Worm (Caenorhabditis elegans) whole organism, midembryonic: ENCODE data around the gene ifo-1.

Experiments used
- cog-1 ChIP-seq: sonication (generic microtip); optimal IDR thresholded peaks from 2 replicates; lab custom pipeline; 2016; ENCODE audit warnings: missing genetic modification characterization, missing compliant biosample characterization
- flt-1 ChIP-seq: fragments of 200-800 bp; sonication (Bioruptor generic); IDR thresholded peaks from 2 replicates; pipeline ENCODE4 v1.3.6; 2022; ENCODE audit warnings: missing genetic modification characterization, missing compliant biosample characterization
- klf-2 ChIP-seq: fragments of 200-800 bp; sonication (Bioruptor generic); conservative IDR thresholded peaks from 2 replicates; pipeline ENCODE4 v1.3.6; 2022; ENCODE audit warnings: missing genetic modification reagents, missing genetic modification characterization, missing compliant biosample characterization
- med-1 ChIP-seq: sonication (generic microtip); optimal IDR thresholded peaks from 2 replicates; lab custom pipeline; 2017; ENCODE audit warnings: missing genetic modification characterization, mild to moderate bottlenecking, missing compliant biosample characterization, antibody characterized with exemption, missing genetic modification reagents; ENCODE audit not compliant: insufficient read depth
- ztf-23 ChIP-seq: fragments of 200-800 bp; sonication (Bioruptor generic); IDR thresholded peaks from 2 replicates; pipeline ENCODE4 v1.3.6; 2022; ENCODE audit warnings: missing genetic modification reagents, missing genetic modification characterization, missing compliant biosample characterization

DNA sequence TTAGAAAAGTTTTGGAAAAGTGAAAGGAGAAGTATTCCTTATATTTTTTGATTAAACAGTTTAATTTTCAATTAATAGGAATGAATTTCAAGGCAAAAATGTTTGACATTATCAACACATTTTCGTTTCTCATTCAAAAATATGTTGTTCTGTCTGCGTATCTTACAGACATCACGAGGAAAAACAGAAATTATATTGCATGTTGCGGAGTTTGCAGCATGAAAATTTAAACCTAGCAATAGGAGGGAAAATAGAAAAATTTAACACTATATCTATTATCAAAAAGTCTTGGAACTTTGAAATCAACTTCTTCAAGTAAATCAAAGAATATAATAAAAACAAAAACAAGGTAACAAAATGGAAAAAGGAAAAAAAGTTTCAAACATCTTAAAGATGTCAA lies 35.4 kb downstream of the ifo-1 start:
- TF ChIP-seq med-1 (GFP tag; lab: Kevin White, UChicago) = no peak
- TF ChIP-seq klf-2 = no peak
- TF ChIP-seq cog-1 (tag; lab: Kevin White, UChicago) = no peak
- TF ChIP-seq ztf-23 (GFP tag; lab: Robert Waterston, UW) = no peak
- no peak for TF ChIP-seq flt-1 (GFP tag; lab: Robert Waterston, UW)
